Fruit fly (Drosophila melanogaster) whole organism, embryonic: Measurements from ENCODE around the gene CG32537.
A peak's percentile ranks its signal among the peaks of the same experiment; 100 is the strongest.

Experiments
- Ada2b ChIP-seq: fragments of 200-800 bp; sonication (Bioruptor generic); IDR thresholded peaks from 2 replicates; pipeline ENCODE4 v1.3.6; 2022; ENCODE audit warnings: missing biosample characterization, missing genetic modification characterization
- Aef1 ChIP-seq: fragments of 200-800 bp; sonication (Bioruptor generic); IDR thresholded peaks from 3 replicates; pipeline ENCODE4 v1.3.6; 2022; ENCODE audit warnings: missing biosample characterization, missing genetic modification characterization
- CG11093 ChIP-seq: fragments of 200-800 bp; sonication (Bioruptor generic); IDR thresholded peaks from 3 replicates; pipeline ENCODE4 v1.3.6; 2022; ENCODE audit warnings: missing biosample characterization, missing genetic modification characterization
- CG11456 ChIP-seq: fragments of 200-800 bp; sonication (Bioruptor generic); IDR thresholded peaks from 3 replicates; pipeline ENCODE4 v1.3.6; 2022; ENCODE audit warnings: missing biosample characterization, missing genetic modification characterization
- CG11723 ChIP-seq: fragments of 200-800 bp; sonication (Bioruptor generic); optimal IDR thresholded peaks from 2 replicates; lab custom pipeline; 2017; ENCODE audit warnings: missing biosample characterization, mild to moderate bottlenecking, missing genetic modification characterization
- CG12219 ChIP-seq: fragments of 200-800 bp; sonication (Bioruptor generic); optimal IDR thresholded peaks from 3 replicates; lab custom pipeline; 2018; ENCODE audit warnings: missing biosample characterization, mild to moderate bottlenecking, missing genetic modification characterization
- CG15601 ChIP-seq: fragments of 200-800 bp; sonication (Bioruptor generic); optimal IDR thresholded peaks from 3 replicates; lab custom pipeline; 2019; ENCODE audit warnings: missing biosample characterization, mild to moderate bottlenecking, missing genetic modification characterization, moderate library complexity
- CG17829 ChIP-seq: fragments of 200-800 bp; optimal IDR thresholded peaks from 2 replicates; lab custom pipeline; 2019; ENCODE audit warnings: missing biosample characterization, mild to moderate bottlenecking, missing genetic modification characterization, moderate library complexity
- CG18599 ChIP-seq: fragments of 200-800 bp; sonication (Bioruptor generic); optimal IDR thresholded peaks from 3 replicates; lab custom pipeline; 2017; ENCODE audit warnings: missing biosample characterization, missing genetic modification characterization, mild to moderate bottlenecking, moderate library complexity, missing genetic modification reagents
- CG2129 ChIP-seq: fragments of 200-800 bp; sonication (Bioruptor generic); IDR thresholded peaks from 2 replicates; pipeline ENCODE4 v1.3.6; 2022; ENCODE audit warnings: missing biosample characterization, missing genetic modification characterization; ENCODE audit not compliant: partially characterized antibody
- CG2875 ChIP-seq: fragments of 200-800 bp; sonication (Bioruptor generic); optimal IDR thresholded peaks from 2 replicates; lab custom pipeline; 2017; ENCODE audit warnings: missing biosample characterization, mild to moderate bottlenecking, missing genetic modification characterization, missing genetic modification reagents
- CG31224 ChIP-seq: fragments of 200-800 bp; sonication (Bioruptor generic); IDR thresholded peaks from 2 replicates; pipeline ENCODE4 v1.3.6; 2022; ENCODE audit warnings: missing biosample characterization, missing genetic modification characterization
- CG3838 ChIP-seq: fragments of 200-800 bp; sonication (Bioruptor generic); optimal IDR thresholded peaks from 3 replicates; lab custom pipeline; 2016; ENCODE audit warnings: missing biosample characterization, missing genetic modification characterization
- CG4328 ChIP-seq: fragments of 200-800 bp; sonication (Bioruptor generic); optimal IDR thresholded peaks from 3 replicates; lab custom pipeline; 2017; ENCODE audit warnings: missing biosample characterization, missing genetic modification reagents, missing genetic modification characterization
- CG5953 ChIP-seq: fragments of 200-800 bp; sonication (Bioruptor generic); IDR thresholded peaks from 2 replicates; pipeline ENCODE4 v1.3.6; 2022; ENCODE audit warnings: missing biosample characterization, missing genetic modification characterization
- CG8290 ChIP-seq, 3 experiments: fragments of 200-800 bp; sonication (Bioruptor generic); optimal IDR thresholded peaks; 2 replicates each; lab custom pipeline; 2016 to 2019; ENCODE audit warnings: missing biosample characterization in 3 of 3, missing genetic modification characterization in 3 of 3, mild to moderate bottlenecking in 2 of 3, moderate library complexity in 1 of 3
- CG9215 ChIP-seq: fragments of 200-800 bp; sonication (Bioruptor generic); IDR thresholded peaks from 2 replicates; pipeline ENCODE4 v1.3.6; 2022; ENCODE audit warnings: missing biosample characterization, missing genetic modification characterization
- Dref ChIP-seq: fragments of 200-800 bp; sonication (Bioruptor generic); IDR thresholded peaks from 2 replicates; pipeline ENCODE4 v1.3.6; 2022; ENCODE audit warnings: missing biosample characterization, missing genetic modification characterization
- Ets65A ChIP-seq: fragments of 200-800 bp; sonication (Bioruptor generic); peaks from one replicate; lab custom pipeline; 2016; ENCODE audit warnings: missing biosample characterization, missing genetic modification characterization
- Lhr ChIP-seq: fragments of 200-800 bp; sonication (Bioruptor generic); optimal IDR thresholded peaks from 3 replicates; lab custom pipeline; 2017; ENCODE audit warnings: mild to moderate bottlenecking, missing biosample characterization, missing genetic modification reagents, missing genetic modification characterization
- Med ChIP-seq: fragments of 200-800 bp; sonication (Bioruptor generic); peaks from one replicate; lab custom pipeline; 2016; ENCODE audit warnings: missing biosample characterization, missing genetic modification characterization, mild to moderate bottlenecking, inconsistent platforms, moderate library complexity
- Myb ChIP-seq: fragments of 200-800 bp; sonication (Bioruptor generic); optimal IDR thresholded peaks from 2 replicates; lab custom pipeline; 2016; ENCODE audit warnings: missing biosample characterization, missing genetic modification characterization
- Nf-YA ChIP-seq: fragments of 200-800 bp; sonication (Bioruptor generic); IDR thresholded peaks from 2 replicates; pipeline ENCODE4 v1.3.6; 2022; ENCODE audit warnings: missing biosample characterization, missing genetic modification characterization
- Opbp ChIP-seq: fragments of 200-800 bp; sonication (Bioruptor generic); IDR thresholded peaks from 3 replicates; pipeline ENCODE4 v1.3.6; 2022; ENCODE audit warnings: missing biosample characterization, missing genetic modification characterization; ENCODE audit not compliant: partially characterized antibody
- PHDP ChIP-seq: fragments of 200-800 bp; sonication (Bioruptor generic); optimal IDR thresholded peaks from 3 replicates; lab custom pipeline; 2018; ENCODE audit warnings: missing biosample characterization, mild to moderate bottlenecking, missing genetic modification characterization, moderate library complexity
- Pdp1 ChIP-seq, 2 experiments: fragments of 200-800 bp; sonication (Bioruptor generic); optimal IDR thresholded peaks; 3 replicates each; lab custom pipeline; 2016; ENCODE audit warnings: missing biosample characterization in 2 of 2, missing genetic modification characterization in 2 of 2, mild to moderate bottlenecking in 1 of 2, moderate library complexity in 1 of 2
- Rx ChIP-seq: fragments of 200-800 bp; sonication (Bioruptor generic); IDR thresholded peaks from 2 replicates; pipeline ENCODE4 v1.3.6; 2022; ENCODE audit warnings: missing biosample characterization, missing genetic modification characterization
- Sox100B ChIP-seq: fragments of 200-800 bp; sonication (Bioruptor generic); optimal IDR thresholded peaks from 3 replicates; lab custom pipeline; 2018; ENCODE audit warnings: missing biosample characterization, mild to moderate bottlenecking, missing genetic modification characterization
- ara ChIP-seq: fragments of 200-800 bp; sonication (Bioruptor generic); IDR thresholded peaks from 2 replicates; pipeline ENCODE4 v1.3.6; 2022; ENCODE audit warnings: missing biosample characterization, missing genetic modification characterization
- bcd ChIP-seq: fragments of 200-800 bp; sonication (Bioruptor generic); optimal IDR thresholded peaks from 2 replicates; lab custom pipeline; 2017; ENCODE audit warnings: missing biosample characterization, mild to moderate bottlenecking, missing genetic modification characterization
- chinmo ChIP-seq: fragments of 200-800 bp; sonication (Bioruptor generic); IDR thresholded peaks from 4 replicates; pipeline ENCODE4 v1.3.6; 2022; ENCODE audit warnings: missing biosample characterization, missing genetic modification characterization; ENCODE audit not compliant: partially characterized antibody
- crp ChIP-seq, 2 experiments: fragments of 200-800 bp; sonication (Bioruptor generic); optimal IDR thresholded peaks; 2 replicates in 1 of 2; 3 replicates in 1 of 2; lab custom pipeline; 2017; ENCODE audit warnings: missing biosample characterization in 2 of 2, missing genetic modification characterization in 2 of 2, mild to moderate bottlenecking in 1 of 2, moderate library complexity in 1 of 2
- emc ChIP-seq: fragments of 200-800 bp; sonication (Bioruptor generic); optimal IDR thresholded peaks from 2 replicates; lab custom pipeline; 2016; ENCODE audit warnings: missing biosample characterization, missing genetic modification characterization
- fd96Cb ChIP-seq: fragments of 200-800 bp; sonication (Bioruptor generic); optimal IDR thresholded peaks from 2 replicates; lab custom pipeline; 2018; ENCODE audit warnings: missing biosample characterization, mild to moderate bottlenecking, missing genetic modification characterization, moderate library complexity
- grau ChIP-seq: fragments of 200-800 bp; optimal IDR thresholded peaks from 3 replicates; lab custom pipeline; 2019; ENCODE audit warnings: missing biosample characterization, mild to moderate bottlenecking, missing genetic modification characterization, moderate library complexity
- kay ChIP-seq: fragments of 200-800 bp; sonication (Bioruptor generic); optimal IDR thresholded peaks from 2 replicates; lab custom pipeline; 2016; ENCODE audit warnings: missing biosample characterization, missing genetic modification characterization
- lab ChIP-seq: fragments of 200-800 bp; sonication (Bioruptor generic); optimal IDR thresholded peaks from 3 replicates; lab custom pipeline; 2017; ENCODE audit warnings: missing biosample characterization, missing genetic modification characterization, mild to moderate bottlenecking, moderate library complexity, missing genetic modification reagents
- pb ChIP-seq: fragments of 200-800 bp; sonication (Bioruptor generic); optimal IDR thresholded peaks from 3 replicates; lab custom pipeline; 2016; ENCODE audit warnings: missing biosample characterization, missing genetic modification characterization
- pum ChIP-seq: fragments of 200-800 bp; sonication (Bioruptor generic); optimal IDR thresholded peaks from 2 replicates; lab custom pipeline; 2016; ENCODE audit warnings: missing biosample characterization, missing genetic modification characterization
- seq ChIP-seq: fragments of 200-800 bp; sonication (Bioruptor generic); IDR thresholded peaks from 2 replicates; pipeline ENCODE4 v1.3.6; 2022; ENCODE audit warnings: missing biosample characterization, missing genetic modification characterization
- sna ChIP-seq: fragments of 200-800 bp; sonication (Bioruptor generic); IDR thresholded peaks from 2 replicates; pipeline ENCODE4 v1.3.6; 2022; ENCODE audit warnings: missing biosample characterization, missing genetic modification characterization; ENCODE audit not compliant: partially characterized antibody
- sug ChIP-seq: fragments of 200-800 bp; optimal IDR thresholded peaks from 2 replicates; lab custom pipeline; 2019; ENCODE audit warnings: missing biosample characterization, mild to moderate bottlenecking, missing genetic modification characterization, moderate library complexity
- tup ChIP-seq: fragments of 200-800 bp; sonication (Bioruptor generic); optimal IDR thresholded peaks from 2 replicates; lab custom pipeline; 2016; ENCODE audit warnings: missing biosample characterization, mild to moderate bottlenecking, missing genetic modification characterization, moderate library complexity
- usp ChIP-seq: fragments of >200 bp; optimal IDR thresholded peaks from 2 replicates; lab custom pipeline; 2017; ENCODE audit warnings: missing biosample characterization, missing genetic modification characterization
- zen ChIP-seq: fragments of 200-800 bp; sonication (Bioruptor generic); optimal IDR thresholded peaks from 3 replicates; lab custom pipeline; 2018; ENCODE audit warnings: missing biosample characterization, mild to moderate bottlenecking, missing genetic modification characterization, moderate library complexity

The CG32537 gene

dm6 chrX:19314283-19315178, 38.2 kb upstream of the CG32537 start (continued):
- no peak for TF ChIP-seq Opbp (GFP tag; lab: Robert Waterston, UW)
- TF ChIP-seq emc (GFP tag; lab: Kevin White, UChicago): no peak

DNA sequence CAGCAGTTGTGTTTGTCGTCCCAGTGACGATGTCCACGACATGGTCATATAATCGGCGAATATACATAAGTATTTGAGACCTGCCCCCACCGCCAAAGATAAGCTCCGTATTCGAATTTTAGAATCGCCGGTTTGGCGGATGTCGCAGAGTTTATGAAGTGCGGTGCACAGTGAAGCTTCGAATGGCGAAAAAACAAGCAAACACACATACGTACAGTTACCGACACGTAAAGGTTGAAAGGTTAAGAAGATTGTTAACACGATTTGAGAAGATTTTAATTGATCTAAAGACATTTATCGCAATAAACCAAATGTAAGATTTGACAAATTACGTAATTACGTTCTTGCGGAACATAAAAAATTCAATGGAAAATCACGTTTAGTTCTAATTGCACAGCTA, 33.3 kb upstream of the CG32537 start:
- TF ChIP-seq CG2875: no peak
- TF ChIP-seq CG12219: no peak
- TF ChIP-seq CG18599 (GFP tag; lab: Kevin White, UChicago): peak; percentile 14
- TF ChIP-seq Med (GFP tag; lab: Kevin White, UChicago): peak; percentile 23
- peak; percentile 63 for TF ChIP-seq grau (tag; lab: Kevin White, UChicago)
- no peak for TF ChIP-seq tup (GFP tag; lab: Kevin White, UChicago)
- peak in 1 of 2 experiments; percentile 56 for TF ChIP-seq Pdp1 (GFP tag; optimal IDR thresholded peaks at IDR 0.05; lab: Kevin White, UChicago)
- peak; percentile 59 for TF ChIP-seq Ets65A (GFP tag; lab: Kevin White, UChicago)
- no peak for TF ChIP-seq CG2129 (GFP tag; lab: Robert Waterston, UW)
- TF ChIP-seq CG8290 (GFP tag; optimal IDR thresholded peaks at IDR 0.05; lab: Kevin White, UChicago): no peak
- TF ChIP-seq CG8290 (tag; optimal IDR thresholded peaks at IDR 0.05; lab: Kevin White, UChicago): peak in 1 of 2 experiments; percentile 8
- TF ChIP-seq CG11456: no peak
- peak; percentile 30 for TF ChIP-seq lab
- no peak for TF ChIP-seq ara (GFP tag; lab: Robert Waterston, UW)
- TF ChIP-seq Ada2b (GFP tag; lab: Robert Waterston, UW): no peak
- TF ChIP-seq CG5953 (GFP tag; lab: Robert Waterston, UW): no peak

dm6 chrX:19307810-19308456, 31.6 kb upstream of the CG32537 start, which contains the start of gene CG8051:
Gene CG8051 (minus strand): TSS chrX:19307925.
- TF ChIP-seq bcd (GFP tag; lab: Kevin White, UChicago) (no peak), Lhr (GFP tag; lab: Kevin White, UChicago) (no peak), CG3838 (GFP tag; lab: Kevin White, UChicago) (no peak), usp (GFP tag; lab: Kevin White, UChicago) (no peak), Sox100B (GFP tag; lab: Kevin White, UChicago) (no peak), zen (tag; lab: Kevin White, UChicago) (no peak), CG15601 (peak; percentile 31), Nf-YA (GFP tag; lab: Robert Waterston, UW) (no peak), PHDP (tag; lab: Kevin White, UChicago) (no peak), pb (no peak), CG4328 (GFP tag; lab: Kevin White, UChicago) (no peak), CG31224 (0 out of 2 replicates have a peak, but pooled peaks have one; percentile 23), kay (GFP tag; lab: Kevin White, UChicago) (no peak), Myb (peak; percentile 11), CG9215 (GFP tag; lab: Robert Waterston, UW) (no peak), pum (GFP tag; lab: Kevin White, UChicago) (peak; percentile 31), sug (tag; lab: Kevin White, UChicago) (peak; percentile 80), sna (GFP tag; lab: Robert Waterston, UW) (no peak), crp (GFP tag; optimal IDR thresholded peaks at IDR 0.05; lab: Kevin White, UChicago) (no peak), CG11093 (no peak), Aef1 (peak; percentile 62), Rx (GFP tag; lab: Robert Waterston, UW) (no peak), Dref (GFP tag; lab: Robert Waterston, UW) (no peak), chinmo (GFP tag; lab: Robert Waterston, UW) (0 out of 4 replicates have a peak, but pooled peaks have one; percentile 54), seq (no peak), CG11723 (no peak), fd96Cb (no peak), CG17829 (tag; lab: Kevin White, UChicago) (no peak)
